Worm (Caenorhabditis elegans) whole organism, young adult: Measurements from ENCODE around the gene K01H12.4.
A peak's percentile ranks its signal among the peaks of the same experiment; 100 is the strongest.

Experiments
- C17E4.6 ChIP-seq: fragments of 200-800 bp; sonication (Bioruptor generic); IDR thresholded peaks from 2 replicates; pipeline ENCODE4 v1.3.6; 2022; ENCODE audit warnings: missing genetic modification reagents, missing genetic modification characterization, missing compliant biosample characterization
- F23B12.7 ChIP-seq: sonication (generic microtip); optimal IDR thresholded peaks from 2 replicates; lab custom pipeline; 2017; ENCODE audit warnings: missing genetic modification characterization, mild to moderate bottlenecking, missing compliant biosample characterization, antibody characterized with exemption, moderate library complexity; ENCODE audit not compliant: insufficient read depth
- F52B5.7 ChIP-seq: sonication (generic microtip); optimal IDR thresholded peaks from 2 replicates; lab custom pipeline; 2016; ENCODE audit warnings: mild to moderate bottlenecking, missing genetic modification characterization, missing compliant biosample characterization
- F55B11.4 ChIP-seq: sonication (generic microtip); optimal IDR thresholded peaks from 2 replicates; lab custom pipeline; 2016; ENCODE audit warnings: missing compliant biosample characterization, missing genetic modification characterization, borderline replicate concordance; ENCODE audit not compliant: insufficient read depth
- K11D2.4 ChIP-seq: fragments of 200-800 bp; sonication (Bioruptor generic); IDR thresholded peaks from 2 replicates; pipeline ENCODE4 v1.3.6; 2022; ENCODE audit warnings: missing genetic modification reagents, missing genetic modification characterization, missing compliant biosample characterization
- akir-1 ChIP-seq: fragments of 200-800 bp; sonication (Bioruptor generic); optimal IDR thresholded peaks from 2 replicates; lab custom pipeline; 2018; ENCODE audit warnings: mild to moderate bottlenecking, missing genetic modification characterization, moderate library complexity, missing compliant biosample characterization
- athp-1 ChIP-seq: sonication (generic microtip); optimal IDR thresholded peaks from 2 replicates; lab custom pipeline; 2017; ENCODE audit warnings: mild to moderate bottlenecking, missing genetic modification characterization, missing compliant biosample characterization
- attf-5 ChIP-seq: fragments of 200-800 bp; sonication (Bioruptor generic); optimal IDR thresholded peaks from 2 replicates; lab custom pipeline; 2018; ENCODE audit warnings: mild to moderate bottlenecking, missing genetic modification characterization, missing compliant biosample characterization
- cebp-2 ChIP-seq: fragments of 200-800 bp; sonication (Bioruptor generic); IDR thresholded peaks from 2 replicates; pipeline ENCODE4 v1.3.6; 2022; ENCODE audit warnings: missing genetic modification characterization, missing compliant biosample characterization
- ceh-27 ChIP-seq: fragments of 200-800 bp; sonication (Bioruptor generic); optimal IDR thresholded peaks from 2 replicates; lab custom pipeline; 2018; ENCODE audit warnings: mild to moderate bottlenecking, missing genetic modification characterization, moderate library complexity, missing compliant biosample characterization
- ceh-58 ChIP-seq: fragments of 200-800 bp; sonication (Bioruptor generic); IDR thresholded peaks from 2 replicates; pipeline ENCODE4 v1.3.6; 2022; ENCODE audit warnings: missing genetic modification characterization, missing compliant biosample characterization
- ceh-79 ChIP-seq: sonication (generic microtip); optimal IDR thresholded peaks from 2 replicates; lab custom pipeline; 2017; ENCODE audit warnings: mild to moderate bottlenecking, missing genetic modification characterization, missing compliant biosample characterization
- egl-44 ChIP-seq: fragments of 200-800 bp; sonication (Bioruptor generic); IDR thresholded peaks from 2 replicates; pipeline ENCODE4 v1.3.6; 2022; ENCODE audit warnings: missing genetic modification reagents, missing genetic modification characterization, missing compliant biosample characterization
- gei-17 ChIP-seq: fragments of 200-800 bp; sonication (Bioruptor generic); optimal IDR thresholded peaks from 2 replicates; lab custom pipeline; 2018; ENCODE audit warnings: mild to moderate bottlenecking, missing genetic modification characterization, missing compliant biosample characterization
- him-1 ChIP-seq: sonication (generic microtip); optimal IDR thresholded peaks from 2 replicates; lab custom pipeline; 2016; ENCODE audit warnings: missing genotype, missing genetic modification reagents, missing genetic modification characterization, missing compliant biosample characterization
- hsf-1 ChIP-seq: fragments of 200-800 bp; sonication (Bioruptor generic); IDR thresholded peaks from 2 replicates; pipeline ENCODE4 v1.3.6; 2022; ENCODE audit warnings: missing genetic modification reagents, missing genetic modification characterization, missing compliant biosample characterization
- lag-1 ChIP-seq: fragments of 200-800 bp; sonication (Bioruptor generic); IDR thresholded peaks from 2 replicates; pipeline ENCODE4 v1.3.6; 2022; ENCODE audit warnings: missing genetic modification reagents, missing genetic modification characterization, missing compliant biosample characterization
- let-526 ChIP-seq: fragments of 200-800 bp; sonication (Bioruptor generic); IDR thresholded peaks from 2 replicates; pipeline ENCODE4 v1.3.6; 2022; ENCODE audit warnings: missing genetic modification reagents, missing genetic modification characterization, missing compliant biosample characterization
- lin-35 ChIP-seq, 3 experiments: fragments of 150-350 bp in 2 of 3; sonication (generic microtip) in 1 of 3; optimal IDR thresholded peaks; 2 replicates each; lab custom pipeline; 2014 to 2018; ENCODE audit warnings: missing biosample characterization in 3 of 3, missing genetic modification characterization in 3 of 3, missing genetic modification reagents in 3 of 3
- lin-40 ChIP-seq: sonication (generic microtip); optimal IDR thresholded peaks from 2 replicates; lab custom pipeline; 2016; ENCODE audit warnings: missing genetic modification characterization, mild to moderate bottlenecking, missing compliant biosample characterization, missing genotype, missing genetic modification reagents
- lin-54 ChIP-seq: fragments of 200-800 bp; sonication (Bioruptor generic); optimal IDR thresholded peaks from 2 replicates; lab custom pipeline; 2018; ENCODE audit warnings: mild to moderate bottlenecking, missing genetic modification characterization, missing compliant biosample characterization
- lsy-27 ChIP-seq: sonication (generic microtip); optimal IDR thresholded peaks from 2 replicates; lab custom pipeline; 2017; ENCODE audit warnings: missing genetic modification characterization, mild to moderate bottlenecking, missing compliant biosample characterization, antibody characterized with exemption, missing genotype, borderline replicate concordance; ENCODE audit not compliant: insufficient read depth
- madf-8 ChIP-seq: fragments of 200-800 bp; sonication (Bioruptor generic); conservative IDR thresholded peaks from 2 replicates; pipeline ENCODE4 v1.3.6; 2022; ENCODE audit warnings: missing genetic modification reagents, missing genetic modification characterization, missing compliant biosample characterization
- nfyb-1 ChIP-seq: fragments of 200-800 bp; sonication (Bioruptor generic); IDR thresholded peaks from 2 replicates; pipeline ENCODE4 v1.3.6; 2022; ENCODE audit warnings: missing genetic modification reagents, missing genetic modification characterization, missing compliant biosample characterization
- nhr-80 ChIP-seq: sonication (generic microtip); optimal IDR thresholded peaks from 2 replicates; lab custom pipeline; 2016; ENCODE audit warnings: missing genetic modification characterization, missing compliant biosample characterization
- rpc-1 ChIP-seq, 2 experiments: fragments of 150-350 bp in 1 of 2; sonication (generic microtip) in 1 of 2; optimal IDR thresholded peaks; 2 replicates each; lab custom pipeline; 2014 to 2018; ENCODE audit warnings: missing biosample characterization in 1 of 2, missing genetic modification characterization in 1 of 2, missing genetic modification reagents in 1 of 2, missing genotype in 1 of 2
- snpc-3.4 ChIP-seq: sonication (generic microtip); optimal IDR thresholded peaks from 2 replicates; lab custom pipeline; 2017; ENCODE audit warnings: missing genetic modification characterization, mild to moderate bottlenecking, missing compliant biosample characterization, antibody characterized with exemption, moderate library complexity, missing genotype, missing genetic modification reagents
- snpc-4 ChIP-seq, 5 experiments: fragments of 150-350 bp in 1 of 5; sonication (generic microtip) in 4 of 5; optimal IDR thresholded peaks; 2 replicates each; lab custom pipeline; 2014 to 2018; ENCODE audit warnings: missing genetic modification characterization in 5 of 5, missing biosample characterization in 3 of 5, antibody characterized with exemption in 2 of 5, mild to moderate bottlenecking in 2 of 5, missing compliant biosample characterization in 2 of 5, missing genotype in 2 of 5, moderate library complexity in 2 of 5, missing genetic modification reagents in 1 of 5
- somi-1 ChIP-seq: fragments of 200-800 bp; sonication (Bioruptor generic); optimal IDR thresholded peaks from 2 replicates; lab custom pipeline; 2018; ENCODE audit warnings: mild to moderate bottlenecking, missing genetic modification characterization, missing compliant biosample characterization
- tbx-9 ChIP-seq: sonication (generic microtip); optimal IDR thresholded peaks from 2 replicates; lab custom pipeline; 2016; ENCODE audit warnings: borderline replicate concordance, missing genetic modification characterization, inconsistent platforms, missing compliant biosample characterization
- xnd-1 ChIP-seq: sonication (generic microtip); optimal IDR thresholded peaks from 2 replicates; lab custom pipeline; 2016; ENCODE audit warnings: missing genotype, missing genetic modification reagents, missing genetic modification characterization, missing compliant biosample characterization
- zfh-2 ChIP-seq: fragments of 200-800 bp; sonication (Bioruptor generic); conservative IDR thresholded peaks from 2 replicates; pipeline ENCODE4 v1.3.6; 2022; ENCODE audit warnings: missing genetic modification reagents, missing genetic modification characterization, missing compliant biosample characterization
- ztf-22 ChIP-seq: fragments of 200-800 bp; sonication (Bioruptor generic); optimal IDR thresholded peaks from 2 replicates; lab custom pipeline; 2018; ENCODE audit warnings: mild to moderate bottlenecking, missing genetic modification characterization, moderate library complexity, missing compliant biosample characterization
- ztf-3 ChIP-seq: fragments of 200-800 bp; sonication (Bioruptor generic); optimal IDR thresholded peaks from 2 replicates; lab custom pipeline; 2018; ENCODE audit warnings: mild to moderate bottlenecking, missing genetic modification characterization, missing compliant biosample characterization

K01H12.4 gene

DNA sequence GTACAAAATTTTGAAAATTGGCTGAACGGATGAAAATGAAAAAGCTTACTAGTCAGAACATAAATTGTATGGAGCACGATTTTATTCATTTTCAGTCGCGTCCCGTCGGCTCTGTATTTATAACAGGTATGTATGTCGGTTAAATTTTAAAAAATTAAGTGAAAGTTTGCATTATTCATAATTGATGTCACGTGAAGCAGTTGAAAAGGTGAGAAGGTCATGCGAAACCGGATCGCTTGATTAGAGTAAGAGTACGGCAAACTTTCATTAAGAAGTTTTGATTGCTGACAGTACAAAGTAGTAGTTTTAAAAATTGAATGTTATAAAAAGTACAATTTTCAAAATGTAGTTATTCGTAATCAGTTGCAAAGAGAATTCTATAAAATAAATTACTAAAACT, 39.7 kb upstream of the K01H12.4 start:
- no peak for TF ChIP-seq lin-40
- no peak for TF ChIP-seq F23B12.7
- TF ChIP-seq ceh-79 = no peak
- no peak for TF ChIP-seq ceh-58 (GFP tag; lab: Robert Waterston, UW)
- no peak for TF ChIP-seq lag-1
- no peak for TF ChIP-seq madf-8
- TF ChIP-seq F52B5.7 (tag; lab: Kevin White, UChicago) = no peak
- TF ChIP-seq zfh-2 (GFP tag; lab: Robert Waterston, UW) = no peak

DNA sequence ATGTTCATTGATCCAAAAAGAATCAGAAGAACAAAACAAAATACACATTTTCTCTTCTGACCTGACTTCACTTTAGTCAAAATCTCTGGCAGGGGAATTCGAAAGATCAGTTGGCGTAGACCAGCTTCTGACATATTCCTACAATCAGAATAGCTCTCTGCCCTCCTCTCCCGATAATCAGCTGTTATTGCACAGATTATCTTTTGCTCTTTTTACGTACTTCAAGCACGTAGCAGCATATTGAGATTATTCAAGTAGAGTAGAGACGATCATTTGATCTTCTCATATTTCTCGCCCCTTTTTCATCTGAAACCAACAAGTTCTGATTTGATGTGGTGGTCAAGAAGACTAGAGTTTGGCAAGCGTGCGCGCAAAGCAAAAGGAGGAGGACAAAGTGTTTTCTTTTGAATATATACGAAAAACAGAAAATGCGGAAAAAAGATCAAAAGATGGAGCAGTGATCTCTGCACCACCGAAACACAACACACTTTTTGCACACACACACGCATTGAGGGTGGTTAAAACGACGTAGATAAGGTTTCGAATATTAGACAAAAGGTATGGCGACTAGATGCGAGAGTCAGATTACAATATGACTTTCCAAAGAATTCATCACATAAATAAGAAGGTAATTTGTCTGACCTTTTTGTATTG, 39.1 kb upstream of the K01H12.4 start:
- TF ChIP-seq rpc-1 (optimal IDR thresholded peaks at IDR 0.05; lab: Kevin White, UChicago) (no peak), rpc-1 (tag; optimal IDR thresholded peaks at IDR 0.05; lab: Kevin White, UChicago) (no peak), somi-1 (no peak), K11D2.4 (GFP tag; lab: Robert Waterston, UW) (no peak), ztf-3 (GFP tag; lab: Kevin White, UChicago) (no peak), ceh-27 (GFP tag; lab: Kevin White, UChicago) (no peak), nfyb-1 (GFP tag; lab: Robert Waterston, UW) (0 out of 2 replicates have a peak, but pooled peaks have one; percentile 8), nhr-80 (tag; lab: Kevin White, UChicago) (peak; percentile 29), cebp-2 (GFP tag; lab: Robert Waterston, UW) (no peak)

DNA sequence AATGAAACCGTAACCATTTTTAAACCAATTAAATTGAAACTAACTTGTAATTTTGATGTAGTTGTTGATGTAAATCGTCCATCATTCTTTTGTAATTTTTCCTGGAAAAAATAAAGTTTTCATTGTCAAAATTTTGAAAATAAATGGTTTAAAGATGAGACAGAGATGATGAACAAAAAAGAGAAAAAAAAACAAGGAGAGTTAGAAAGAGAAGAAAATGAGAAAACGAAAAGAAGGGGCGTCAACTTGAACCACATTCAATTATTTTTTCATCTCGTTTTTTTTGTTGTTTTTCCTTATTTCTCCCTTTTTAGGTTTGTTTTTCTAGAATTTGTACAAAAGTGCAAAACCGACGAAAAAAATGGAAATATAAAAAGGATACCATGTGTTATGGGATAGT, 37.3 kb upstream of the K01H12.4 start, which contains the start of gene nhr-34:
Gene nhr-34, minus strand, starts transcription at position 101 of the 400 bp plus-strand sequence.
- no peak for TF ChIP-seq xnd-1 (tag; lab: Kevin White, UChicago)
- no peak for TF ChIP-seq gei-17 (GFP tag; lab: Kevin White, UChicago)
- TF ChIP-seq lin-35 (GFP tag; optimal IDR thresholded peaks at IDR 0.05; lab: Kevin White, UChicago) = no peak
- TF ChIP-seq snpc-4 (GFP tag; optimal IDR thresholded peaks at IDR 0.05; lab: Kevin White, UChicago) = no peak
- TF ChIP-seq snpc-4 (tag; optimal IDR thresholded peaks at IDR 0.05; lab: Kevin White, UChicago) = no peak
- TF ChIP-seq hsf-1 (GFP tag; lab: Robert Waterston, UW) = no peak
- TF ChIP-seq snpc-3.4 = no peak
- no peak for TF ChIP-seq attf-5 (GFP tag; lab: Kevin White, UChicago)
- no peak for TF ChIP-seq lsy-27 (tag; lab: Kevin White, UChicago)
- no peak for TF ChIP-seq athp-1 (tag; lab: Kevin White, UChicago)
- no peak for TF ChIP-seq egl-44
- TF ChIP-seq him-1 (tag; lab: Kevin White, UChicago) = no peak
- TF ChIP-seq akir-1 (GFP tag; lab: Kevin White, UChicago) = no peak
- TF ChIP-seq lin-54 (GFP tag; lab: Kevin White, UChicago) = no peak
- no peak for TF ChIP-seq F55B11.4
- no peak for TF ChIP-seq tbx-9 (tag; lab: Kevin White, UChicago)
- no peak for TF ChIP-seq somi-1
- TF ChIP-seq let-526 = no peak
- no peak for TF ChIP-seq C17E4.6 (GFP tag; lab: Robert Waterston, UW)
- no peak for TF ChIP-seq ztf-22 (GFP tag; lab: Kevin White, UChicago)
